Fruit fly (Drosophila melanogaster): ENCODE results near the gene CG32270.

The CG32270 gene

DNA sequence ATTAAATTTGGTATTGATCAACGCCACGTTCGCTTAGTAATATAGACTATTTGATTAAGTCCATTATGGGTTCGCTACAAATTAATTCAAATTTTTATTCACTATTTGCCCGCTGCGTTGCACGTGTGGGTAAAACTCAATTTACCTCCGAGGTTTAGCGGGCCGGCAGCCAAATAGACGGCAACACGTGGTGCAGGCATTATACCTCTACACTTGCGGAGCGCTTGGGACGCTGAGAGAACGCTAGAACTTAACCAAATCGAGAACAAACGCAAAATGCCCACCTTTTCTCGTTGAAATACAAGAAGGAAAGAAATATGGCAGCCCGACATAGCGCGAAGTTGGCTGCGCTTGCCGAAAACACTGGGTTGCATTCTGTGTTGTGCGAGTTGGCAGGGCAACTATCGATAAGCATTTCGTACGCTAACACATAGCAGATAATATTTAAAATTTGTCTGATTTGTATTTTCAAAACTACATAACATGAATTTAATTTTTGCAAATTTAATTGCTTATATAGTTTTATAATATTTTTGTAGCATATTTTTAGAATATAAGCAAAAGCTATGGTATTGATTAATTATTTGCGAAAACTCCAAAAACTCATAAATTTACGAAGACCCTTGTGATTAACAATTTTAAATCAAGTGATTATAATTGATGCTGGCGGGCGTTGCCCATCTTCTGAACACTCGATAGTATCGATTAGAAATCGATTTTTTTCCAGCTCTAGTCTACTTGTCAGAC, 14.0 kb upstream of the CG32270 start, which contains the start of the genes RpL28 and eIF1 (continued):
- TF ChIP-seq scrt (GFP tag; optimal IDR thresholded peaks at IDR 0.05) (peak; percentile 86), cg (GFP tag; optimal IDR thresholded peaks at IDR 0.05) (no peak), CG17361 (GFP tag; IDR thresholded peaks at IDR 0.05) (peak; percentile 96), CG8089 (GFP tag; optimal IDR thresholded peaks at IDR 0.05) (peak; percentile 93), CG6854 (GFP tag; optimal IDR thresholded peaks at IDR 0.05) (peak; percentile 77), Hsf (GFP tag; optimal IDR thresholded peaks at IDR 0.05) (peak; percentile 94), Camta (GFP tag; optimal IDR thresholded peaks at IDR 0.05) (peak; percentile 91), CG6689 (GFP tag; IDR thresholded peaks at IDR 0.05) (peak; percentile 73), Bdp1 (GFP tag; optimal IDR thresholded peaks at IDR 0.05) (peak; percentile 87), Mrtf (GFP tag; IDR thresholded peaks at IDR 0.05) (peak; percentile 80; the same call in 2 of the 3 replicates), fd102C (GFP tag; optimal IDR thresholded peaks at IDR 0.05) (peak; percentile 80), Dek (tag; optimal IDR thresholded peaks at IDR 0.05) (peak; percentile 76), CG12769 (tag; optimal IDR thresholded peaks at IDR 0.05) (no peak), Taf1 (GFP tag; IDR thresholded peaks at IDR 0.05) (peak; percentile 45; the same call in 1 of the 2 replicates), odd (GFP tag; optimal IDR thresholded peaks at IDR 0.05) (peak; percentile 95), crc (GFP tag; optimal IDR thresholded peaks at IDR 0.05) (peak; percentile 89), E2f2 (GFP tag; IDR thresholded peaks at IDR 0.05) (peak; percentile 73), CG7963 (GFP tag; IDR thresholded peaks at IDR 0.05; ENCODE audit: partially characterized antibody) (peak; percentile 45; the same call in 1 of the 3 replicates), Deaf1 (tag; optimal IDR thresholded peaks at IDR 0.05) (no peak), CG2120 (GFP tag; optimal IDR thresholded peaks at IDR 0.05) (peak; percentile 77), Dad (GFP tag; optimal IDR thresholded peaks at IDR 0.05) (peak; percentile 88), tx (GFP tag; optimal IDR thresholded peaks at IDR 0.05) (peak; percentile 69), gro (GFP tag; optimal IDR thresholded peaks at IDR 0.05) (peak; percentile 84), sima (GFP tag; optimal IDR thresholded peaks at IDR 0.05) (peak; percentile 46), bigmax (GFP tag; optimal IDR thresholded peaks at IDR 0.05) (peak; percentile 74), sqz (GFP tag; optimal IDR thresholded peaks at IDR 0.05) (peak; percentile 86), CG3281 (GFP tag; optimal IDR thresholded peaks at IDR 0.05) (peak; percentile 94), CG11504 (tag; optimal IDR thresholded peaks at IDR 0.05) (no peak), NC2α (GFP tag; optimal IDR thresholded peaks at IDR 0.05) (peak; percentile 83), CG15269 (tag; optimal IDR thresholded peaks at IDR 0.05) (peak; percentile 56), CG17568 (GFP tag; optimal IDR thresholded peaks at IDR 0.05) (no peak), CG7786 (GFP tag; optimal IDR thresholded peaks at IDR 0.05) (peak; percentile 84), gt (GFP tag; IDR thresholded peaks at IDR 0.05) (peak; percentile 74), Nf-YA (GFP tag; IDR thresholded peaks at IDR 0.05) (peak; percentile 74), Hr51 (GFP tag; optimal IDR thresholded peaks at IDR 0.05) (peak; percentile 45 to 93), Scr (GFP tag; IDR thresholded peaks at IDR 0.05; ENCODE audit: partially characterized antibody) (peak; percentile 88), Antp (GFP tag; optimal IDR thresholded peaks at IDR 0.05) (peak; percentile 87), twi (tag; optimal IDR thresholded peaks at IDR 0.05) (peak; percentile 73), H15 (GFP tag; IDR thresholded peaks at IDR 0.05) (peak; percentile 79), pan (optimal IDR thresholded peaks at IDR 0.05) (no peak), pan (GFP tag; optimal IDR thresholded peaks at IDR 0.05 in 1 of 2, IDR thresholded peaks at IDR 0.05 in 1 of 2) (peak in 1 of 2 experiments; percentile 88), ssp (GFP tag; IDR thresholded peaks at IDR 0.05) (peak; percentile 79), CG12155 (GFP tag; optimal IDR thresholded peaks at IDR 0.05) (peak; percentile 83), ems (GFP tag; optimal IDR thresholded peaks at IDR 0.05) (peak; percentile 85), fru (optimal IDR thresholded peaks at IDR 0.05) (no peak), tll (GFP tag; optimal IDR thresholded peaks at IDR 0.05) (peak in 1 of 2 experiments; percentile 42), chinmo (GFP tag; IDR thresholded peaks at IDR 0.05; ENCODE audit: partially characterized antibody) (0 out of 4 replicates have a peak, but pooled peaks have one; percentile 53), CG3163 (GFP tag; optimal IDR thresholded peaks at IDR 0.05) (peak; percentile 70), Kr (GFP tag; optimal IDR thresholded peaks at IDR 0.05) (peak; percentile 88)
